Worm (Caenorhabditis elegans) whole organism, young adult: ENCODE measurements around the gene ceh-86.

Source experiments
- B0035.1 ChIP-seq: sonication (generic microtip); optimal IDR thresholded peaks from 2 replicates; lab custom pipeline; 2016; ENCODE audit warnings: missing genetic modification characterization, mild to moderate bottlenecking, missing compliant biosample characterization, missing genotype, missing genetic modification reagents
- B0261.1 ChIP-seq: sonication (generic microtip); optimal IDR thresholded peaks from 2 replicates; lab custom pipeline; 2016; ENCODE audit warnings: mild to moderate bottlenecking, missing genetic modification characterization, moderate library complexity, missing compliant biosample characterization
- B0336.3 ChIP-seq: fragments of 200-800 bp; sonication (Bioruptor generic); IDR thresholded peaks from 2 replicates; pipeline ENCODE4 v1.3.6; 2022; ENCODE audit warnings: missing genetic modification characterization, missing compliant biosample characterization
- C17E4.6 ChIP-seq: fragments of 200-800 bp; sonication (Bioruptor generic); IDR thresholded peaks from 2 replicates; pipeline ENCODE4 v1.3.6; 2022; ENCODE audit warnings: missing genetic modification reagents, missing genetic modification characterization, missing compliant biosample characterization
- D2030.7 ChIP-seq: fragments of 200-800 bp; sonication (Bioruptor generic); IDR thresholded peaks from 2 replicates; pipeline ENCODE4 v1.3.6; 2022; ENCODE audit warnings: missing genetic modification reagents, missing genetic modification characterization, missing compliant biosample characterization
- F33H1.4 ChIP-seq: fragments of 200-800 bp; sonication (Bioruptor generic); IDR thresholded peaks from 2 replicates; pipeline ENCODE4 v1.3.6; 2022; ENCODE audit warnings: missing genetic modification reagents, missing genetic modification characterization, missing compliant biosample characterization
- F55B11.4 ChIP-seq: sonication (generic microtip); optimal IDR thresholded peaks from 2 replicates; lab custom pipeline; 2016; ENCODE audit warnings: missing compliant biosample characterization, missing genetic modification characterization, borderline replicate concordance; ENCODE audit not compliant: insufficient read depth
- F57C9.4 ChIP-seq: sonication (generic microtip); optimal IDR thresholded peaks from 2 replicates; lab custom pipeline; 2017; ENCODE audit warnings: mild to moderate bottlenecking, missing genetic modification characterization, missing compliant biosample characterization
- K11D2.4 ChIP-seq: fragments of 200-800 bp; sonication (Bioruptor generic); IDR thresholded peaks from 2 replicates; pipeline ENCODE4 v1.3.6; 2022; ENCODE audit warnings: missing genetic modification reagents, missing genetic modification characterization, missing compliant biosample characterization
- K12H6.12 ChIP-seq: fragments of 200-800 bp; sonication (Bioruptor generic); optimal IDR thresholded peaks from 2 replicates; lab custom pipeline; 2018; ENCODE audit warnings: mild to moderate bottlenecking, missing genetic modification characterization, missing compliant biosample characterization
- Y53G8AR.9 ChIP-seq: fragments of 200-800 bp; sonication (Bioruptor generic); conservative IDR thresholded peaks from 2 replicates; pipeline ENCODE4 v1.3.6; 2022; ENCODE audit warnings: missing genetic modification reagents, missing genetic modification characterization, missing compliant biosample characterization
- Y67H2A.10 ChIP-seq: fragments of 200-800 bp; sonication (Bioruptor generic); conservative IDR thresholded peaks from 2 replicates; pipeline ENCODE4 v1.3.6; 2022; ENCODE audit warnings: missing genetic modification reagents, missing genetic modification characterization, missing compliant biosample characterization
- Y79H2A.3 ChIP-seq: fragments of 200-800 bp; sonication (Bioruptor generic); conservative IDR thresholded peaks from 2 replicates; pipeline ENCODE4 v1.3.6; 2022; ENCODE audit warnings: missing genetic modification reagents, missing genetic modification characterization, missing compliant biosample characterization
- atf-7 ChIP-seq: sonication (generic microtip); optimal IDR thresholded peaks from 2 replicates; lab custom pipeline; 2017; ENCODE audit warnings: mild to moderate bottlenecking, missing genetic modification characterization, missing compliant biosample characterization
- athp-1 ChIP-seq: sonication (generic microtip); optimal IDR thresholded peaks from 2 replicates; lab custom pipeline; 2017; ENCODE audit warnings: mild to moderate bottlenecking, missing genetic modification characterization, missing compliant biosample characterization
- attf-3 ChIP-seq: fragments of 200-800 bp; sonication (Bioruptor generic); conservative IDR thresholded peaks from 2 replicates; pipeline ENCODE4 v1.3.6; 2022; ENCODE audit warnings: missing genetic modification reagents, missing genetic modification characterization, missing compliant biosample characterization
- bed-2 ChIP-seq: fragments of 200-800 bp; sonication (Bioruptor generic); IDR thresholded peaks from 2 replicates; pipeline ENCODE4 v1.3.6; 2022; ENCODE audit warnings: missing genetic modification reagents, missing genetic modification characterization, missing compliant biosample characterization
- ccch-3 ChIP-seq: fragments of 200-800 bp; sonication (Bioruptor generic); optimal IDR thresholded peaks from 2 replicates; lab custom pipeline; 2018; ENCODE audit warnings: mild to moderate bottlenecking, missing genetic modification characterization, missing compliant biosample characterization
- cebp-1 ChIP-seq, 2 experiments: fragments of 200-800 bp in 1 of 2; sonication (Bioruptor generic) in 1 of 2; sonication (generic microtip) in 1 of 2; IDR thresholded peaks in 1 of 2; optimal IDR thresholded peaks in 1 of 2; 2 replicates each; pipeline versions ENCODE4 v1.3.6 to Lab custom; 2017 to 2022; ENCODE audit warnings: missing compliant biosample characterization in 2 of 2, missing genetic modification characterization in 2 of 2, mild to moderate bottlenecking in 1 of 2, missing genetic modification reagents in 1 of 2, moderate library complexity in 1 of 2
- ceh-91 ChIP-seq: fragments of 200-800 bp; sonication (Bioruptor generic); IDR thresholded peaks from 2 replicates; pipeline ENCODE4 v1.3.6; 2022; ENCODE audit warnings: missing genetic modification reagents, missing genetic modification characterization, missing compliant biosample characterization
- dox-1 ChIP-seq: fragments of 200-800 bp; sonication (Bioruptor generic); IDR thresholded peaks from 2 replicates; pipeline ENCODE4 v1.3.6; 2022; ENCODE audit warnings: missing genetic modification reagents, missing genetic modification characterization, missing compliant biosample characterization
- dpl-1 ChIP-seq: fragments of 150-350 bp; optimal IDR thresholded peaks from 2 replicates; lab custom pipeline; 2014; ENCODE audit warnings: missing biosample characterization, missing genetic modification reagents, missing genetic modification characterization
- egl-18 ChIP-seq: fragments of 200-800 bp; sonication (Bioruptor generic); IDR thresholded peaks from 2 replicates; pipeline ENCODE4 v1.3.6; 2022; ENCODE audit warnings: missing genetic modification reagents, missing genetic modification characterization, missing compliant biosample characterization
- egrh-3 ChIP-seq: fragments of 200-800 bp; sonication (Bioruptor generic); IDR thresholded peaks from 2 replicates; pipeline ENCODE4 v1.3.6; 2022; ENCODE audit warnings: missing genetic modification reagents, missing genetic modification characterization, missing compliant biosample characterization
- ets-4 ChIP-seq: fragments of 200-800 bp; sonication (Bioruptor generic); optimal IDR thresholded peaks from 2 replicates; lab custom pipeline; 2018; ENCODE audit warnings: mild to moderate bottlenecking, missing genetic modification characterization, missing compliant biosample characterization
- gei-17 ChIP-seq: fragments of 200-800 bp; sonication (Bioruptor generic); optimal IDR thresholded peaks from 2 replicates; lab custom pipeline; 2018; ENCODE audit warnings: mild to moderate bottlenecking, missing genetic modification characterization, missing compliant biosample characterization
- hmg-1.2 ChIP-seq: fragments of 200-800 bp; sonication (Bioruptor generic); IDR thresholded peaks from 2 replicates; pipeline ENCODE4 v1.3.6; 2022; ENCODE audit warnings: missing genetic modification reagents, missing genetic modification characterization, missing compliant biosample characterization
- hmg-20 ChIP-seq: fragments of 200-800 bp; sonication (Bioruptor generic); IDR thresholded peaks from 2 replicates; pipeline ENCODE4 v1.3.6; 2022; ENCODE audit warnings: missing genetic modification reagents, missing genetic modification characterization, missing compliant biosample characterization
- hrde-1 ChIP-seq: sonication (generic microtip); optimal IDR thresholded peaks from 2 replicates; lab custom pipeline; 2016; ENCODE audit warnings: missing genetic modification characterization, mild to moderate bottlenecking, missing compliant biosample characterization, moderate library complexity, missing genotype, missing genetic modification reagents, borderline replicate concordance
- lin-26 ChIP-seq: fragments of 200-800 bp; sonication (Bioruptor generic); IDR thresholded peaks from 2 replicates; pipeline ENCODE4 v1.3.6; 2022; ENCODE audit warnings: missing genetic modification reagents, missing genetic modification characterization, missing compliant biosample characterization
- lin-35 ChIP-seq, 3 experiments: fragments of 150-350 bp in 2 of 3; sonication (generic microtip) in 1 of 3; optimal IDR thresholded peaks; 2 replicates each; lab custom pipeline; 2014 to 2018; ENCODE audit warnings: missing biosample characterization in 3 of 3, missing genetic modification characterization in 3 of 3, missing genetic modification reagents in 3 of 3
- lin-54 ChIP-seq: fragments of 200-800 bp; sonication (Bioruptor generic); optimal IDR thresholded peaks from 2 replicates; lab custom pipeline; 2018; ENCODE audit warnings: mild to moderate bottlenecking, missing genetic modification characterization, missing compliant biosample characterization
- lir-1 ChIP-seq: fragments of 200-800 bp; sonication (Bioruptor generic); conservative IDR thresholded peaks from 2 replicates; pipeline ENCODE4 v1.3.6; 2022; ENCODE audit warnings: missing genetic modification reagents, missing genetic modification characterization, missing compliant biosample characterization
- madf-3 ChIP-seq: fragments of 200-800 bp; sonication (Bioruptor generic); IDR thresholded peaks from 2 replicates; pipeline ENCODE4 v1.3.6; 2022; ENCODE audit warnings: missing genetic modification reagents, missing genetic modification characterization, missing compliant biosample characterization
- mes-4 ChIP-seq: sonication (generic microtip); optimal IDR thresholded peaks from 2 replicates; lab custom pipeline; 2016; ENCODE audit warnings: missing genotype, missing genetic modification characterization, missing compliant biosample characterization
- nhr-179 ChIP-seq: sonication (generic microtip); optimal IDR thresholded peaks from 2 replicates; lab custom pipeline; 2016; ENCODE audit warnings: mild to moderate bottlenecking, missing genetic modification characterization, missing compliant biosample characterization
- nhr-80 ChIP-seq: sonication (generic microtip); optimal IDR thresholded peaks from 2 replicates; lab custom pipeline; 2016; ENCODE audit warnings: missing genetic modification characterization, missing compliant biosample characterization
- pbrm-1 ChIP-seq: fragments of 200-800 bp; sonication (Bioruptor generic); IDR thresholded peaks from 2 replicates; pipeline ENCODE4 v1.3.6; 2022; ENCODE audit warnings: missing genetic modification reagents, missing genetic modification characterization, missing compliant biosample characterization
- pha-4 ChIP-seq: fragments of 150-350 bp; sonication (generic microtip); optimal IDR thresholded peaks from 2 replicates; lab custom pipeline; 2014; ENCODE audit warnings: missing biosample characterization, missing genetic modification reagents, missing genetic modification characterization
- rec-8 ChIP-seq, 2 experiments: sonication (generic microtip); optimal IDR thresholded peaks; 2 replicates each; lab custom pipeline; 2016; ENCODE audit warnings: mild to moderate bottlenecking in 2 of 2, missing genetic modification characterization in 2 of 2, missing genetic modification reagents in 2 of 2, missing genotype in 2 of 2, missing biosample characterization in 1 of 2, missing compliant biosample characterization in 1 of 2, moderate library complexity in 1 of 2
- sea-2 ChIP-seq: fragments of 200-800 bp; sonication (Bioruptor generic); IDR thresholded peaks from 2 replicates; pipeline ENCODE4 v1.3.6; 2022; ENCODE audit warnings: missing genetic modification characterization, missing compliant biosample characterization
- tbp1 ChIP-seq: fragments of 200-800 bp; sonication (Bioruptor generic); optimal IDR thresholded peaks from 2 replicates; lab custom pipeline; 2018; ENCODE audit warnings: mild to moderate bottlenecking, missing genetic modification characterization, missing compliant biosample characterization
- unc-130 ChIP-seq: sonication (generic microtip); optimal IDR thresholded peaks from 2 replicates; lab custom pipeline; 2016; ENCODE audit warnings: missing genetic modification reagents, missing genetic modification characterization, missing compliant biosample characterization
- zfh-2 ChIP-seq: fragments of 200-800 bp; sonication (Bioruptor generic); conservative IDR thresholded peaks from 2 replicates; pipeline ENCODE4 v1.3.6; 2022; ENCODE audit warnings: missing genetic modification reagents, missing genetic modification characterization, missing compliant biosample characterization
- ztf-22 ChIP-seq: fragments of 200-800 bp; sonication (Bioruptor generic); optimal IDR thresholded peaks from 2 replicates; lab custom pipeline; 2018; ENCODE audit warnings: mild to moderate bottlenecking, missing genetic modification characterization, moderate library complexity, missing compliant biosample characterization
- ztf-3 ChIP-seq: fragments of 200-800 bp; sonication (Bioruptor generic); optimal IDR thresholded peaks from 2 replicates; lab custom pipeline; 2018; ENCODE audit warnings: mild to moderate bottlenecking, missing genetic modification characterization, missing compliant biosample characterization
- ztf-6 ChIP-seq: fragments of 200-800 bp; sonication (Bioruptor generic); IDR thresholded peaks from 2 replicates; pipeline ENCODE4 v1.3.6; 2022; ENCODE audit warnings: missing genetic modification reagents, missing genetic modification characterization, missing compliant biosample characterization

The ceh-86 gene

ce11 chrII:2450990-2451389 lies 19.1 kb upstream of the ceh-86 start (continued):
- peak; percentile 84 for TF ChIP-seq pbrm-1
- peak; percentile 95 for TF ChIP-seq dox-1 (GFP tag; lab: Robert Waterston, UW)
- peak; percentile 75 for TF ChIP-seq F33H1.4 (GFP tag; lab: Robert Waterston, UW)
- TF ChIP-seq ztf-22 (GFP tag; lab: Kevin White, UChicago) = no peak
- TF ChIP-seq gei-17 = no peak
- TF ChIP-seq F57C9.4 (tag; lab: Kevin White, UChicago) = no peak
- TF ChIP-seq hrde-1 = peak; percentile 55
- peak; percentile 43; the same call in 1 of the 2 replicates for TF ChIP-seq lin-26 (GFP tag; lab: Robert Waterston, UW)
- peak; percentile 87 for TF ChIP-seq madf-3 (GFP tag; lab: Robert Waterston, UW)
- peak; percentile 73 for TF ChIP-seq K11D2.4 (GFP tag; lab: Robert Waterston, UW)
- peak; percentile 84; the same call in 1 of the 2 replicates for TF ChIP-seq ztf-6 (GFP tag; lab: Robert Waterston, UW)
- no peak for TF ChIP-seq nhr-80 (tag; lab: Kevin White, UChicago)
- TF ChIP-seq B0035.1 (tag; lab: Kevin White, UChicago) = no peak
- no peak for TF ChIP-seq pha-4 (tag; lab: Kevin White, UChicago)
- TF ChIP-seq nhr-179 = no peak
- TF ChIP-seq rec-8 (tag; optimal IDR thresholded peaks at IDR 0.05; lab: Kevin White, UChicago) = peak in 1 of 2 experiments; percentile 38
- TF ChIP-seq K12H6.12 (tag; lab: Kevin White, UChicago) = peak; percentile 26
- TF ChIP-seq lin-54 (GFP tag; lab: Kevin White, UChicago) = peak; percentile 95
- TF ChIP-seq sea-2 = 0 out of 2 replicates have a peak, but pooled peaks have one; percentile 39
- peak; percentile 63 for TF ChIP-seq tbp1 (GFP tag; lab: Kevin White, UChicago)
- TF ChIP-seq hmg-20 (GFP tag; lab: Robert Waterston, UW) = peak; percentile 73; the same call in 1 of the 2 replicates
- peak; percentile 95 for TF ChIP-seq ceh-91 (GFP tag; lab: Robert Waterston, UW)
- TF ChIP-seq atf-7 (tag; lab: Kevin White, UChicago) = no peak
- TF ChIP-seq lin-35 (GFP tag; optimal IDR thresholded peaks at IDR 0.05; lab: Kevin White, UChicago) = peak; percentile 26 to 61 (median 53)
- TF ChIP-seq C17E4.6 (GFP tag; lab: Robert Waterston, UW) = peak; percentile 87
- TF ChIP-seq ccch-3 = no peak
- TF ChIP-seq F55B11.4 (tag; lab: Kevin White, UChicago) = no peak
- TF ChIP-seq Y79H2A.3 (GFP tag; lab: Robert Waterston, UW) = peak; percentile 91
- peak; percentile 63 for TF ChIP-seq egrh-3 (GFP tag; lab: Robert Waterston, UW)
- TF ChIP-seq egl-18 = 0 out of 2 replicates have a peak, but pooled peaks have one; percentile 13
- peak; percentile 82 for TF ChIP-seq Y67H2A.10 (GFP tag; lab: Robert Waterston, UW)
- TF ChIP-seq zfh-2 (GFP tag; lab: Robert Waterston, UW) = peak; percentile 71; the same call in 1 of the 2 replicates
- TF ChIP-seq attf-3 (GFP tag; lab: Robert Waterston, UW) = peak; percentile 61; the same call in 1 of the 2 replicates
- TF ChIP-seq ztf-3 (GFP tag; lab: Kevin White, UChicago) = no peak
- TF ChIP-seq athp-1 = peak; percentile 84
- peak; percentile 91 for TF ChIP-seq dpl-1 (GFP tag; lab: Kevin White, UChicago)
- peak; percentile 91 for TF ChIP-seq Y53G8AR.9 (GFP tag; lab: Robert Waterston, UW)
- no peak for TF ChIP-seq ets-4
- peak; percentile 95 for TF ChIP-seq D2030.7 (GFP tag; lab: Robert Waterston, UW)
- TF ChIP-seq hmg-1.2 (GFP tag; lab: Robert Waterston, UW) = peak; percentile 68
- peak; percentile 20 for TF ChIP-seq B0261.1 (tag; lab: Kevin White, UChicago)
- TF ChIP-seq mes-4 (tag; lab: Kevin White, UChicago) = no peak
- peak; percentile 78; the same call in 1 of the 2 replicates for TF ChIP-seq lir-1 (GFP tag; lab: Robert Waterston, UW)
- TF ChIP-seq cebp-1 (GFP tag; IDR thresholded peaks at IDR 0.05; lab: Robert Waterston, UW) = peak; percentile 79
- peak; percentile 59 for TF ChIP-seq cebp-1 (tag; optimal IDR thresholded peaks at IDR 0.05; lab: Kevin White, UChicago)
- TF ChIP-seq bed-2 = peak; percentile 93
- peak; percentile 87 for TF ChIP-seq unc-130 (GFP tag; lab: Kevin White, UChicago)
- TF ChIP-seq B0336.3 = peak; percentile 91
